Fruit fly (Drosophila melanogaster): Measurements from ENCODE around the gene mrt.

- TF ChIP-seq CG16779 (tag; optimal IDR thresholded peaks at IDR 0.05) (no peak), Blimp-1 (GFP tag; optimal IDR thresholded peaks at IDR 0.05) (no peak), fkh (GFP tag; optimal IDR thresholded peaks at IDR 0.05) (no peak), Sox102F (GFP tag; optimal IDR thresholded peaks at IDR 0.05) (no peak), CG1621 (tag; optimal IDR thresholded peaks at IDR 0.05) (no peak)
Measured at dm6 chr3R:27247892-27248291, 34.6 kb downstream of the mrt start, which contains the start of gene CG5984.
